Worm (Caenorhabditis elegans) whole organism, L1 larva: ENCODE measurements around the gene npl-4.2.

Experiments
- C16A3.4 ChIP-seq: fragments of 150-350 bp; optimal IDR thresholded peaks from 2 replicates; lab custom pipeline; 2014; ENCODE audit warnings: missing biosample characterization, missing genetic modification characterization
- Y116A8C.19 ChIP-seq: sonication (generic microtip); optimal IDR thresholded peaks from 2 replicates; lab custom pipeline; 2016; ENCODE audit warnings: missing compliant biosample characterization, missing genetic modification characterization, borderline replicate concordance
- aha-1 ChIP-seq: fragments of 150-350 bp; optimal IDR thresholded peaks from 2 replicates; lab custom pipeline; 2014; ENCODE audit warnings: missing biosample characterization, missing genetic modification characterization
- ceh-8 ChIP-seq: fragments of 200-800 bp; sonication (Bioruptor generic); optimal IDR thresholded peaks from 2 replicates; lab custom pipeline; 2018; ENCODE audit warnings: mild to moderate bottlenecking, missing genetic modification characterization, moderate library complexity, missing compliant biosample characterization
- ceh-82 ChIP-seq, 3 experiments: fragments of 150-350 bp in 1 of 3; sonication (generic microtip) in 2 of 3; optimal IDR thresholded peaks; 2 replicates each; lab custom pipeline; 2014 to 2017; ENCODE audit warnings: missing biosample characterization in 3 of 3, missing genetic modification characterization in 3 of 3
- ceh-88 ChIP-seq: fragments of 200-800 bp; sonication (Bioruptor generic); IDR thresholded peaks from 2 replicates; pipeline ENCODE4 v1.3.6; 2022; ENCODE audit warnings: missing genetic modification characterization, missing compliant biosample characterization
- dsc-1 ChIP-seq: sonication (generic microtip); optimal IDR thresholded peaks from 2 replicates; lab custom pipeline; 2016; ENCODE audit warnings: mild to moderate bottlenecking, missing genetic modification characterization, missing compliant biosample characterization
- efl-1 ChIP-seq, 4 experiments: fragments of 150-350 bp; optimal IDR thresholded peaks in 3 of 4; peaks in 1 of 4; 1 replicate in 1 of 4; 2 replicates in 3 of 4; lab custom pipeline; 2014; ENCODE audit warnings: missing biosample characterization in 2 of 4, missing genetic modification characterization in 2 of 4, missing genetic modification reagents in 2 of 4
- efl-3 ChIP-seq: fragments of 200-800 bp; sonication (Bioruptor generic); optimal IDR thresholded peaks from 2 replicates; lab custom pipeline; 2018; ENCODE audit warnings: mild to moderate bottlenecking, missing genetic modification characterization, missing compliant biosample characterization
- egl-13 ChIP-seq: sonication (generic microtip); optimal IDR thresholded peaks from 2 replicates; lab custom pipeline; 2016; ENCODE audit warnings: missing genotype, missing genetic modification reagents, missing genetic modification characterization, missing compliant biosample characterization
- ets-5 ChIP-seq: fragments of 200-800 bp; sonication (Bioruptor generic); IDR thresholded peaks from 2 replicates; pipeline ENCODE4 v1.3.6; 2022; ENCODE audit warnings: missing genetic modification characterization, missing compliant biosample characterization
- fos-1 ChIP-seq: fragments of 150-350 bp; optimal IDR thresholded peaks from 2 replicates; lab custom pipeline; 2014; ENCODE audit warnings: missing biosample characterization, missing genetic modification characterization
- grh-1 ChIP-seq: fragments of 200-800 bp; sonication (Bioruptor generic); IDR thresholded peaks from 2 replicates; pipeline ENCODE4 v1.3.6; 2022; ENCODE audit warnings: missing genetic modification reagents, missing genetic modification characterization, missing compliant biosample characterization
- hpl-2 ChIP-seq: fragments of 150-350 bp; optimal IDR thresholded peaks from 2 replicates; lab custom pipeline; 2014; ENCODE audit warnings: missing biosample characterization, missing genetic modification reagents, missing genetic modification characterization
- isw-1 ChIP-seq: fragments of 200-800 bp; sonication (Bioruptor generic); IDR thresholded peaks from 2 replicates; pipeline ENCODE4 v1.3.6; 2022; ENCODE audit warnings: missing genetic modification characterization, missing compliant biosample characterization
- jun-1 ChIP-seq: fragments of 150-350 bp; optimal IDR thresholded peaks from 2 replicates; lab custom pipeline; 2014; ENCODE audit warnings: missing biosample characterization, missing genetic modification reagents, missing genetic modification characterization
- lin-15B ChIP-seq: fragments of 150-350 bp; sonication (generic microtip); optimal IDR thresholded peaks from 3 replicates; lab custom pipeline; 2014; ENCODE audit warnings: missing biosample characterization, missing genetic modification characterization
- mab-9 ChIP-seq: fragments of 200-800 bp; sonication (Bioruptor generic); IDR thresholded peaks from 2 replicates; pipeline ENCODE4 v1.3.6; 2022; ENCODE audit warnings: missing genetic modification reagents, missing genetic modification characterization, missing compliant biosample characterization
- mep-1 ChIP-seq: fragments of 150-350 bp; optimal IDR thresholded peaks from 2 replicates; lab custom pipeline; 2014; ENCODE audit warnings: missing biosample characterization, missing genetic modification characterization
- nhr-19 ChIP-seq: fragments of 200-800 bp; sonication (Bioruptor generic); conservative IDR thresholded peaks from 2 replicates; pipeline ENCODE4 v1.3.6; 2022; ENCODE audit warnings: missing genetic modification characterization, missing compliant biosample characterization
- nhr-71 ChIP-seq: sonication (generic microtip); optimal IDR thresholded peaks from 2 replicates; lab custom pipeline; 2016; ENCODE audit warnings: mild to moderate bottlenecking, missing genetic modification characterization, moderate library complexity, missing compliant biosample characterization
- nhr-85 ChIP-seq: sonication (generic microtip); peaks from one replicate; lab custom pipeline; 2016; ENCODE audit warnings: missing genetic modification characterization, inconsistent platforms, missing compliant biosample characterization
- nhr-90 ChIP-seq: sonication (generic microtip); optimal IDR thresholded peaks from 2 replicates; lab custom pipeline; 2016; ENCODE audit warnings: mild to moderate bottlenecking, missing genetic modification characterization, missing compliant biosample characterization; ENCODE audit not compliant: poor library complexity
- pqm-1 ChIP-seq: sonication (generic microtip); optimal IDR thresholded peaks from 3 replicates; lab custom pipeline; 2017; ENCODE audit warnings: missing biosample characterization, missing genetic modification characterization
- skn-1 ChIP-seq: fragments of 150-350 bp; optimal IDR thresholded peaks from 2 replicates; lab custom pipeline; 2014; ENCODE audit warnings: missing biosample characterization, missing genetic modification characterization
- snu-23 ChIP-seq: sonication (generic microtip); optimal IDR thresholded peaks from 2 replicates; lab custom pipeline; 2016; ENCODE audit warnings: missing genetic modification characterization, missing compliant biosample characterization
- sptf-1 ChIP-seq: fragments of 150-350 bp; optimal IDR thresholded peaks from 2 replicates; lab custom pipeline; 2014; ENCODE audit warnings: missing biosample characterization, missing genetic modification characterization
- swsn-7 ChIP-seq: sonication (generic microtip); optimal IDR thresholded peaks from 2 replicates; lab custom pipeline; 2016; ENCODE audit warnings: missing genetic modification characterization, missing compliant biosample characterization
- tbx-2 ChIP-seq: sonication (generic microtip); optimal IDR thresholded peaks from 2 replicates; lab custom pipeline; 2016; ENCODE audit warnings: missing genetic modification characterization, missing compliant biosample characterization
- unc-86 ChIP-seq: sonication (generic microtip); optimal IDR thresholded peaks from 2 replicates; lab custom pipeline; 2016; ENCODE audit warnings: missing genetic modification characterization, missing compliant biosample characterization
- unc-98 ChIP-seq: fragments of 200-800 bp; sonication (Bioruptor generic); IDR thresholded peaks from 2 replicates; pipeline ENCODE4 v1.3.6; 2022; ENCODE audit warnings: missing genetic modification characterization, missing compliant biosample characterization
- vab-15 ChIP-seq: sonication (generic microtip); optimal IDR thresholded peaks from 2 replicates; lab custom pipeline; 2017; ENCODE audit warnings: missing genotype, mild to moderate bottlenecking, missing genetic modification characterization, missing compliant biosample characterization
- xbp-1 ChIP-seq: sonication (generic microtip); optimal IDR thresholded peaks from 2 replicates; lab custom pipeline; 2016; ENCODE audit warnings: missing genetic modification characterization, missing compliant biosample characterization
- ztf-11 ChIP-seq, 2 experiments: sonication (generic microtip); optimal IDR thresholded peaks; 2 replicates each; lab custom pipeline; 2016 to 2017; ENCODE audit warnings: missing genetic modification characterization in 2 of 2, missing biosample characterization in 1 of 2, missing compliant biosample characterization in 1 of 2

npl-4.2 gene

ce11 chrII:5649236-5650004 lies 26.7 kb downstream of the npl-4.2 start, which contains the start of the genes sam-4, F59E12.17 and zyg-1 (continued):
- TF ChIP-seq C16A3.4 (tag; lab: Kevin White, UChicago) (peak; percentile 85), ceh-8 (no peak), Y116A8C.19 (tag; lab: Kevin White, UChicago) (no peak), efl-3 (GFP tag; lab: Kevin White, UChicago) (no peak), egl-13 (tag; lab: Kevin White, UChicago) (no peak), dsc-1 (tag; lab: Kevin White, UChicago) (no peak), ceh-88 (GFP tag; lab: Robert Waterston, UW) (no peak), mep-1 (tag; lab: Kevin White, UChicago) (peak; percentile 65), nhr-19 (GFP tag; lab: Robert Waterston, UW) (0 out of 2 replicates have a peak, but pooled peaks have one; percentile 20), nhr-90 (tag; lab: Kevin White, UChicago) (peak; percentile 18), fos-1 (tag; lab: Kevin White, UChicago) (no peak), mab-9 (GFP tag; lab: Robert Waterston, UW) (no peak), snu-23 (GFP tag; lab: Kevin White, UChicago) (peak; percentile 68), ets-5 (no peak), hpl-2 (GFP tag; lab: Kevin White, UChicago) (peak; percentile 42), skn-1 (peak; percentile 81), xbp-1 (tag; lab: Kevin White, UChicago) (peak; percentile 47), swsn-7 (tag; lab: Kevin White, UChicago) (peak; percentile 28), vab-15 (tag; lab: Kevin White, UChicago) (no peak), nhr-85 (tag; lab: Kevin White, UChicago) (peak; percentile 74), unc-86 (tag; lab: Kevin White, UChicago) (peak; percentile 12), jun-1 (tag; lab: Kevin White, UChicago) (no peak), tbx-2 (tag; lab: Kevin White, UChicago) (peak; percentile 52)

ce11 chrII:5651426-5651825 lies 28.7 kb downstream of the npl-4.2 start:
- TF ChIP-seq efl-1 (optimal IDR thresholded peaks at IDR 0.05; lab: Kevin White, UChicago) = no peak
- TF ChIP-seq efl-1 (GFP tag; optimal IDR thresholded peaks at IDR 0.05 in 1 of 2; lab: Kevin White, UChicago) = peak in 1 of 2 experiments; percentile 35
- no peak for TF ChIP-seq ceh-82 (tag; optimal IDR thresholded peaks at IDR 0.05; lab: Kevin White, UChicago)

- TF ChIP-seq C16A3.4 (tag; lab: Kevin White, UChicago) (no peak), egl-13 (tag; lab: Kevin White, UChicago) (no peak), aha-1 (tag; lab: Kevin White, UChicago) (no peak), isw-1 (GFP tag; lab: Robert Waterston, UW) (no peak), Y116A8C.19 (tag; lab: Kevin White, UChicago) (no peak), nhr-71 (tag; lab: Kevin White, UChicago) (no peak), grh-1 (no peak), pqm-1 (no peak), hpl-2 (GFP tag; lab: Kevin White, UChicago) (no peak), ztf-11 (tag; optimal IDR thresholded peaks at IDR 0.05; lab: Kevin White, UChicago) (no peak), ceh-8 (no peak)
- TF ChIP-seq, all 84 proteins: peak for 0
Measured at ce11 chrII:5652334-5652733, 29.6 kb downstream of the npl-4.2 start, which contains the start of gene bli-2. Gene bli-2 (minus strand): TSS chrII:5652434.

- TF ChIP-seq ets-5 (no peak), sptf-1 (tag; lab: Kevin White, UChicago) (no peak), unc-98 (GFP tag; lab: Robert Waterston, UW) (no peak), lin-15B (tag; lab: Kevin White, UChicago) (no peak), ceh-8 (no peak)
Measured at ce11 chrII:5654215-5654614, 31.5 kb downstream of the npl-4.2 start, which contains the start of gene F59E12.1. Gene F59E12.1 (plus strand): TSS chrII:5654515.
